Worm (Caenorhabditis elegans) whole organism, early embryonic: Measurements from ENCODE around the gene hrpl-1.

Experiments
- B0310.2 ChIP-seq: sonication (generic microtip); optimal IDR thresholded peaks from 2 replicates; lab custom pipeline; 2016; ENCODE audit warnings: mild to moderate bottlenecking, missing genetic modification characterization, missing compliant biosample characterization
- F13C5.2 ChIP-seq: sonication (generic microtip); optimal IDR thresholded peaks from 2 replicates; lab custom pipeline; 2017; ENCODE audit warnings: mild to moderate bottlenecking, missing genetic modification characterization, inconsistent platforms, missing compliant biosample characterization
- aly-1 ChIP-seq: sonication (generic microtip); optimal IDR thresholded peaks from 2 replicates; lab custom pipeline; 2016; ENCODE audit warnings: missing genetic modification characterization, missing compliant biosample characterization
- ama-1 ChIP-seq: fragments of 150-350 bp; optimal IDR thresholded peaks from 2 replicates; lab custom pipeline; 2014
- ceh-13 ChIP-seq: fragments of 200-800 bp; sonication (Bioruptor generic); optimal IDR thresholded peaks from 2 replicates; lab custom pipeline; 2018; ENCODE audit warnings: mild to moderate bottlenecking, missing genetic modification characterization, missing compliant biosample characterization
- ceh-36 ChIP-seq: sonication (generic microtip); optimal IDR thresholded peaks from 2 replicates; lab custom pipeline; 2016; ENCODE audit warnings: missing genetic modification characterization, inconsistent platforms, missing compliant biosample characterization
- ets-7 ChIP-seq: sonication (generic microtip); optimal IDR thresholded peaks from 2 replicates; lab custom pipeline; 2016; ENCODE audit warnings: missing genotype, missing genetic modification characterization, missing compliant biosample characterization
- flt-1 ChIP-seq: fragments of 200-800 bp; sonication (Bioruptor generic); IDR thresholded peaks from 2 replicates; pipeline ENCODE4 v1.3.6; 2022; ENCODE audit warnings: missing genetic modification characterization, missing compliant biosample characterization
- hmg-4 ChIP-seq: fragments of 200-800 bp; sonication (Bioruptor generic); optimal IDR thresholded peaks from 2 replicates; lab custom pipeline; 2018; ENCODE audit warnings: mild to moderate bottlenecking, missing genetic modification characterization, missing compliant biosample characterization
- hnd-1 ChIP-seq: sonication (generic microtip); optimal IDR thresholded peaks from 2 replicates; lab custom pipeline; 2016; ENCODE audit warnings: missing genetic modification characterization, missing compliant biosample characterization
- scrt-1 ChIP-seq: fragments of 200-800 bp; sonication (Bioruptor generic); IDR thresholded peaks from 2 replicates; pipeline ENCODE4 v1.3.6; 2022; ENCODE audit warnings: missing genetic modification characterization, missing compliant biosample characterization
- sea-1 ChIP-seq: fragments of 200-800 bp; sonication (Bioruptor generic); conservative IDR thresholded peaks from 2 replicates; pipeline ENCODE4 v1.3.6; 2022; ENCODE audit warnings: missing genetic modification characterization, missing compliant biosample characterization
- tbx-11 ChIP-seq: fragments of 200-800 bp; sonication (Bioruptor generic); IDR thresholded peaks from 2 replicates; pipeline ENCODE4 v1.3.6; 2022; ENCODE audit warnings: missing genetic modification characterization, missing compliant biosample characterization

ce11 chrII:6900708-6901107 is 2.2 kb downstream of the hrpl-1 start:
- TF ChIP-seq B0310.2 (tag; lab: Kevin White, UChicago) (no peak), F13C5.2 (tag; lab: Kevin White, UChicago) (no peak), scrt-1 (GFP tag; lab: Robert Waterston, UW) (no peak), ceh-36 (tag; lab: Kevin White, UChicago) (no peak), aly-1 (no peak), ama-1 (lab: Kevin White, UChicago) (no peak), hnd-1 (tag; lab: Kevin White, UChicago) (no peak), tbx-11 (GFP tag; lab: Robert Waterston, UW) (no peak), sea-1 (GFP tag; lab: Robert Waterston, UW) (no peak), ets-7 (tag; lab: Kevin White, UChicago) (no peak), hmg-4 (GFP tag; lab: Kevin White, UChicago) (no peak), ceh-13 (no peak), flt-1 (GFP tag; lab: Robert Waterston, UW) (no peak)
